Worm (Caenorhabditis elegans): ENCODE measurements around the gene ZK381.8.

The ZK381.8 gene

DNA sequence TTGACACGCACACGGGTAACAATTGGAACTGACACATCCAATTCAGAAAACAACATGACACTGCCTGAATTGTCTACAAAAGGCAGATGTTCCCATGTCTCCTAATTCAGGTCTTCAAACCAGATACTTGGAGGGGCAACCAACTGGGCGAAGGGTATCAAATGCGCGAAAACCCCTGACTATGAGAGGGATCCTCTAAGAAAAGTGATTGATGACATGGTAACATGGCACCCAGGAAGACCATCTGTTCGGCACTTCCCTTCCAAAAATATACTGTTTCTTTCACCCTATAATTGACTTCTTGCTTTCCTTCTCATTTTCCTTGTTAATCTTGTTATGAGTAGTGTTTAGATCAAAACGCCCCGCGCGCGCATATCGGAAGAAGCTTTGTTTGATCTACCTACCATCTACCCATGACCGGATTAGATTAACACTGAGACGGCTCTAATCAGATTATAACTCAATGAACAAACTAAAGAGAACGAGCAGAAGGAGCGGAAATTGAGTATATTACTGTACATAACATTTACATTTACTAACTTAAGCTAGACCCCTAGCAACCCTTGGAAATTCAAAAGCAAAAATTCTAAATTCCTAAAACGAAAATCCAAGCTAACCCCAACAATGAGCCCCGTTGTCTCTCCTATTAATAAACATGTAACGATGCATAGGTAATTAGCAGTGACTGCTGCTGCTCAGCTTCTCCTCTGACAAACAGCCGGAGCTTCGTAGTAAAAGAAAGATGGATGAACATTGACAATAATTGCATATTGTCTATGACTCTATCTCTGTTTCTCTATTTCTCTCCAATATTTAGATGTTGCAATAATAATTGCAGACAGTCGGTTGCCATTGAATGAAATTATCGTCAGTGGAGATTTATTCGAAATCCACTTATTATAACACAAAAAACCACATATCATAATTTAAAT is 14.5 kb upstream of the ZK381.8 start:
- TF ChIP-seq snpc-4 (tag; optimal IDR thresholded peaks at IDR 0.05), result no peak
- no peak for TF ChIP-seq ZK546.5 (tag; optimal IDR thresholded peaks at IDR 0.05)
- TF ChIP-seq R02D3.7 (tag; optimal IDR thresholded peaks at IDR 0.05), result no peak
- no peak for TF ChIP-seq eor-1 (tag; optimal IDR thresholded peaks at IDR 0.05)

ce11 chrIV:6978625-6979024 is 8.5 kb upstream of the ZK381.8 start:
- TF ChIP-seq ceh-16 (tag; optimal IDR thresholded peaks at IDR 0.05) (no peak), lin-15B (tag; optimal IDR thresholded peaks at IDR 0.05) (no peak), elt-2 (tag; optimal IDR thresholded peaks at IDR 0.05) (no peak), fkh-10 (GFP tag; optimal IDR thresholded peaks at IDR 0.05) (no peak), lin-39 (tag; optimal IDR thresholded peaks at IDR 0.05) (no peak), ceh-28 (tag; optimal IDR thresholded peaks at IDR 0.05) (no peak), R02D3.7 (tag; optimal IDR thresholded peaks at IDR 0.05) (no peak), fos-1 (tag; optimal IDR thresholded peaks at IDR 0.05) (no peak), nhr-76 (tag; optimal IDR thresholded peaks at IDR 0.05) (no peak), nhr-12 (tag; optimal IDR thresholded peaks at IDR 0.05) (no peak), nhr-25 (tag; optimal IDR thresholded peaks at IDR 0.05) (no peak), ztf-11 (tag; optimal IDR thresholded peaks at IDR 0.05) (no peak), hmg-11 (tag; optimal IDR thresholded peaks at IDR 0.05) (no peak), aly-2 (tag; optimal IDR thresholded peaks at IDR 0.05) (no peak), egl-27 (tag; optimal IDR thresholded peaks at IDR 0.05) (no peak), pha-4 (tag; optimal IDR thresholded peaks at IDR 0.05) (no peak), fkh-2 (tag; optimal IDR thresholded peaks at IDR 0.05) (no peak)

DNA sequence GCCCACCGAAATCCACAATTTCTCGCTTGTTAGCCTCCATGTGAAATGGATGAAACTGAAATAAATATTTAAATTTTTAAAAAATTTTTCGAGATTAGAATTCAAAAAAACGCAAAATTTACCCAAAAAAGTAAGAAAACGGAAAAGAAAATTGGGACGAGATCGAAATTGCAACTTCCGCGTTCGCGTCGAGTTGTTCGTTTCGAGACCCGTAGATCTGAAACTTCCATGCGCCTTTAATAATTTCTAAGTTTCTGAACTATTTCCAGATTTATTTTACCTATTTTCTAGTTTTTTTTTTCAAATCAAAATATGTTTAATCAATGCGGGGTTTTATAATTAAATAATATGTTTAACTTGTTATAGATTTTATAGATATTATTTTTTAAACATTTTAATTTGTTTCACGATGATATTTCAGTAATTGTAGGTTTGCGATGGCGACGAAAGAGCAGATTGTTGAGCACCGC is 7.0 kb upstream of the ZK381.8 start, which contains the start of the genes pgl-1 and him-3:
Gene pgl-1 (minus strand): TSS at position 230 of the 470 bp plus-strand sequence.
Gene him-3 (plus strand): TSS at position 420 of the 470 bp plus-strand sequence.
- TF ChIP-seq ceh-16 (tag; optimal IDR thresholded peaks at IDR 0.05), result no peak
- no peak for TF ChIP-seq mml-1 (tag; optimal IDR thresholded peaks at IDR 0.05)
- no peak for TF ChIP-seq ztf-11 (tag; optimal IDR thresholded peaks at IDR 0.05)
- TF ChIP-seq lin-39 (tag; optimal IDR thresholded peaks at IDR 0.05), result no peak
- no peak for TF ChIP-seq sea-2 (GFP tag; optimal IDR thresholded peaks at IDR 0.05)
- TF ChIP-seq nhr-12 (tag; optimal IDR thresholded peaks at IDR 0.05), result no peak
- no peak for TF ChIP-seq nhr-23 (tag; optimal IDR thresholded peaks at IDR 0.05)
- TF ChIP-seq pha-4 (tag; optimal IDR thresholded peaks at IDR 0.05), result no peak
- TF ChIP-seq egl-5 (tag; optimal IDR thresholded peaks at IDR 0.05), result no peak
- no peak for TF ChIP-seq fos-1 (tag; optimal IDR thresholded peaks at IDR 0.05)
- TF ChIP-seq tbx-2 (tag; optimal IDR thresholded peaks at IDR 0.05), result no peak
- no peak for TF ChIP-seq nhr-11 (tag; optimal IDR thresholded peaks at IDR 0.05)
- no peak for TF ChIP-seq nhr-77 (tag; optimal IDR thresholded peaks at IDR 0.05)

DNA sequence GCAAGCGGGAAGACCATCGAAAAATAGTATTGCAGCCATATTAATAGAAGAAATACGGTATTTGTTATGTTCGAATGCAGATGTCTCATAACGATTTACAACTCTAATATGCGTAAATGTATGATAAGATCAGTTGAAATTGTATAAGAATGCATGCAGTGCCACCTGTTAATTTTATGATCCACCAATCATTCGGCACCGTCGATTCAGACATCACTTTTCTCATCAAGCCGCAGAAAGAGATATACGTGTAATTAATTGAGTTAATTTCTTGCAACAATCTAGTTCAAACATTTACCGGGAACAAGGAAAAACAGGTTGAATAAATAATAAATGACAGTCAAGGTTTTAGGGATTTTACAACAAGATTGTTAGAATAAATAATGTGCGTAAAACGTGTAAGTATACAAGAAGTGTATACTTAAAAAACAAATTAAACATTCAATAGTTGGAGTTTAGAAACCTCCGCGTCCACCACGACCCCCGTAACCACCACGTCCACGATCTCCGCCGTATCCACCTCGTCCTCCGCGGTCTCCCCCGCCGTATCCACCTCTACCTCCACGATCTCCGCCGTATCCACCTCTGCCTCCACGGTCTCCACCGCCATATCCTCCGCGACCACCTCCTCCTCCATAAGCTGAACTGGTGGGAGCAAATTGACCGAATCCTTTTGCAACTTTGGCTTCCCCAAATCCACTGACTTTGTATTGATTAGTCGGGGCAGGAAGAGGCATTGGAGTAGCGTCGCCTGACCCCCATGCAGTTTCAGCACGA is 4.2 kb upstream of the ZK381.8 start:
- TF ChIP-seq unc-39 (tag; optimal IDR thresholded peaks at IDR 0.05) (no peak), nhr-23 (tag; optimal IDR thresholded peaks at IDR 0.05) (no peak), mml-1 (tag; optimal IDR thresholded peaks at IDR 0.05) (no peak), snpc-4 (tag; optimal IDR thresholded peaks at IDR 0.05) (no peak), elt-2 (tag; optimal IDR thresholded peaks at IDR 0.05) (no peak), lin-39 (tag; optimal IDR thresholded peaks at IDR 0.05) (no peak), pqm-1 (tag; optimal IDR thresholded peaks at IDR 0.05) (no peak), fkh-10 (GFP tag; optimal IDR thresholded peaks at IDR 0.05) (no peak), egl-27 (tag; optimal IDR thresholded peaks at IDR 0.05) (no peak)

DNA sequence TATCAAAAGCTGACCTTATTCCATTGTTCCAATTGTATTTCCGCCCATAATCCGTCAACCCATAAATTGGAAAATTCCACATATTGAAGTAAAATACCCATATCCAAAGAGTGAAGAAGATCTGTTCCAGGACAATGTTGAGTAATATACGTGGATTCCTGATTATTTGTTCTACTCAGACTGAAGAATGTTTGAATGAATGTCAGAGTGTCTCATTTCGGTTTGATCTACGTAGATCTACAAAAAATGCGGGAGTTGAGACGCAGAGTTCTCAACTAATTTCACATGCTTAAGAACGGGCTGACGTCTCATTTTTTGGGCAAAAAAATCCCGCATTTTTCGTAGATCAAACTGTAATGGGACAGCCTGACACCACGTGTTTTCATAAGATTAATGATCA is 2.3 kb upstream of the ZK381.8 start, which contains the start of gene nhr-249:
Gene nhr-249 (minus strand): TSS at position 101 of the 400 bp plus-strand sequence.
- TF ChIP-seq eor-1 (tag; optimal IDR thresholded peaks at IDR 0.05), result no peak
- no peak for TF ChIP-seq jun-1 (tag; optimal IDR thresholded peaks at IDR 0.05)
- no peak for TF ChIP-seq ama-1 (optimal IDR thresholded peaks at IDR 0.05)
- TF ChIP-seq ceh-9 (tag; optimal IDR thresholded peaks at IDR 0.05), result no peak
- TF ChIP-seq R02D3.7 (tag; optimal IDR thresholded peaks at IDR 0.05), result no peak
- no peak for TF ChIP-seq egl-5 (tag; optimal IDR thresholded peaks at IDR 0.05)
- no peak for TF ChIP-seq tbx-2 (tag; optimal IDR thresholded peaks at IDR 0.05)
- no peak for TF ChIP-seq fos-1 (tag; optimal IDR thresholded peaks at IDR 0.05)
- no peak for TF ChIP-seq elt-1 (tag; optimal IDR thresholded peaks at IDR 0.05)
